Worm (Caenorhabditis elegans) whole organism, late embryonic: ENCODE measurements around the gene irld-17.

Experiments
- C08G9.2 ChIP-seq: sonication (generic microtip); optimal IDR thresholded peaks from 2 replicates; lab custom pipeline; 2016; ENCODE audit warnings: mild to moderate bottlenecking, missing genetic modification characterization, moderate library complexity, missing compliant biosample characterization
- C38D4.7 ChIP-seq: fragments of 200-800 bp; sonication (Bioruptor generic); optimal IDR thresholded peaks from 2 replicates; lab custom pipeline; 2018; ENCODE audit warnings: mild to moderate bottlenecking, missing genetic modification characterization, moderate library complexity, missing compliant biosample characterization
- K02D7.2 ChIP-seq: sonication (generic microtip); optimal IDR thresholded peaks from 2 replicates; lab custom pipeline; 2017; ENCODE audit warnings: mild to moderate bottlenecking, missing genetic modification characterization, missing compliant biosample characterization
- ceh-19 ChIP-seq: fragments of 200-800 bp; sonication (Bioruptor generic); optimal IDR thresholded peaks from 2 replicates; lab custom pipeline; 2018; ENCODE audit warnings: mild to moderate bottlenecking, missing genetic modification characterization, missing compliant biosample characterization
- ceh-2 ChIP-seq: sonication (generic microtip); optimal IDR thresholded peaks from 2 replicates; lab custom pipeline; 2016; ENCODE audit warnings: missing genotype, missing genetic modification characterization, missing compliant biosample characterization
- ceh-24 ChIP-seq: sonication (generic microtip); optimal IDR thresholded peaks from 2 replicates; lab custom pipeline; 2016; ENCODE audit warnings: mild to moderate bottlenecking, missing genetic modification characterization, missing compliant biosample characterization
- ceh-45 ChIP-seq: fragments of 200-800 bp; sonication (Bioruptor generic); IDR thresholded peaks from 2 replicates; pipeline ENCODE4 v1.3.6; 2022; ENCODE audit warnings: missing genetic modification reagents, missing genetic modification characterization, missing compliant biosample characterization
- ceh-48 ChIP-seq: sonication (generic microtip); optimal IDR thresholded peaks from 2 replicates; lab custom pipeline; 2016; ENCODE audit warnings: missing genetic modification characterization, inconsistent platforms, missing compliant biosample characterization
- ceh-6 ChIP-seq: fragments of 200-800 bp; sonication (Bioruptor generic); optimal IDR thresholded peaks from 2 replicates; lab custom pipeline; 2018; ENCODE audit warnings: mild to moderate bottlenecking, missing genetic modification characterization, missing compliant biosample characterization
- elt-2 ChIP-seq: sonication (generic microtip); optimal IDR thresholded peaks from 2 replicates; lab custom pipeline; 2016; ENCODE audit warnings: missing genetic modification reagents, missing genetic modification characterization, missing compliant biosample characterization
- elt-4 ChIP-seq: sonication (generic microtip); optimal IDR thresholded peaks from 2 replicates; lab custom pipeline; 2016; ENCODE audit warnings: missing genetic modification characterization, missing compliant biosample characterization
- eyg-1 ChIP-seq: sonication (generic microtip); optimal IDR thresholded peaks from 2 replicates; lab custom pipeline; 2016; ENCODE audit warnings: missing genotype, missing genetic modification characterization, missing compliant biosample characterization
- fax-1 ChIP-seq: sonication (generic microtip); optimal IDR thresholded peaks from 2 replicates; lab custom pipeline; 2016; ENCODE audit warnings: missing genotype, missing genetic modification characterization, missing compliant biosample characterization
- fkh-10 ChIP-seq: fragments of 150-350 bp; optimal IDR thresholded peaks from 2 replicates; lab custom pipeline; 2014; ENCODE audit warnings: missing biosample characterization, missing genetic modification reagents, missing genetic modification characterization
- fkh-6 ChIP-seq: sonication (generic microtip); optimal IDR thresholded peaks from 2 replicates; lab custom pipeline; 2016; ENCODE audit warnings: missing genetic modification characterization, missing compliant biosample characterization
- gmeb-2 ChIP-seq: sonication (generic microtip); optimal IDR thresholded peaks from 2 replicates; lab custom pipeline; 2016; ENCODE audit warnings: missing genetic modification characterization, inconsistent platforms, missing compliant biosample characterization
- hlh-15 ChIP-seq: sonication (generic microtip); optimal IDR thresholded peaks from 2 replicates; lab custom pipeline; 2016; ENCODE audit warnings: missing genetic modification characterization, missing compliant biosample characterization
- hlh-30 ChIP-seq: sonication (generic microtip); optimal IDR thresholded peaks from 2 replicates; lab custom pipeline; 2017; ENCODE audit warnings: antibody characterized with exemption, missing genetic modification characterization, missing compliant biosample characterization; ENCODE audit not compliant: insufficient read depth
- lim-6 ChIP-seq: sonication (generic microtip); optimal IDR thresholded peaks from 2 replicates; lab custom pipeline; 2016; ENCODE audit warnings: missing genetic modification characterization, missing compliant biosample characterization
- lin-11 ChIP-seq: fragments of 200-800 bp; sonication (Bioruptor generic); optimal IDR thresholded peaks from 2 replicates; lab custom pipeline; 2018; ENCODE audit warnings: mild to moderate bottlenecking, missing genetic modification characterization, missing compliant biosample characterization
- nfya-1 ChIP-seq: sonication (generic microtip); optimal IDR thresholded peaks from 2 replicates; lab custom pipeline; 2017; ENCODE audit warnings: missing genetic modification characterization, mild to moderate bottlenecking, missing compliant biosample characterization, antibody characterized with exemption, moderate library complexity
- nhr-11 ChIP-seq: fragments of 150-350 bp; optimal IDR thresholded peaks from 2 replicates; lab custom pipeline; 2014; ENCODE audit warnings: missing biosample characterization, missing genetic modification characterization
- nhr-232 ChIP-seq: sonication (generic microtip); optimal IDR thresholded peaks from 2 replicates; lab custom pipeline; 2016; ENCODE audit warnings: missing genetic modification characterization, missing compliant biosample characterization
- npax-4 ChIP-seq: sonication (generic microtip); optimal IDR thresholded peaks from 2 replicates; lab custom pipeline; 2016; ENCODE audit warnings: missing genetic modification characterization, missing compliant biosample characterization
- odd-2 ChIP-seq: sonication (generic microtip); optimal IDR thresholded peaks from 2 replicates; lab custom pipeline; 2017; ENCODE audit warnings: antibody characterized with exemption, mild to moderate bottlenecking, missing genetic modification characterization, missing compliant biosample characterization
- pat-9 ChIP-seq: fragments of 200-800 bp; sonication (Bioruptor generic); optimal IDR thresholded peaks from 2 replicates; lab custom pipeline; 2018; ENCODE audit warnings: mild to moderate bottlenecking, missing genetic modification characterization, moderate library complexity, missing compliant biosample characterization
- pha-2 ChIP-seq: sonication (generic microtip); optimal IDR thresholded peaks from 2 replicates; lab custom pipeline; 2017; ENCODE audit warnings: mild to moderate bottlenecking, missing genetic modification characterization, missing compliant biosample characterization
- pha-4 ChIP-seq: fragments of 150-350 bp; optimal IDR thresholded peaks from 2 replicates; lab custom pipeline; 2018; ENCODE audit warnings: missing biosample characterization, missing genetic modification reagents, missing genetic modification characterization
- pqm-1 ChIP-seq: sonication (generic microtip); optimal IDR thresholded peaks from 2 replicates; lab custom pipeline; 2016; ENCODE audit warnings: missing genetic modification characterization, missing compliant biosample characterization
- pros-1 ChIP-seq: fragments of 150-350 bp; optimal IDR thresholded peaks from 2 replicates; lab custom pipeline; 2014; ENCODE audit warnings: missing biosample characterization, missing genetic modification reagents, missing genetic modification characterization
- ref-2 ChIP-seq: sonication (generic microtip); optimal IDR thresholded peaks from 2 replicates; lab custom pipeline; 2016; ENCODE audit warnings: missing genetic modification characterization, missing compliant biosample characterization
- rnt-1 ChIP-seq: sonication (generic microtip); optimal IDR thresholded peaks from 2 replicates; lab custom pipeline; 2016; ENCODE audit warnings: missing genetic modification characterization, missing compliant biosample characterization
- sdc-2 ChIP-seq: sonication (generic microtip); optimal IDR thresholded peaks from 2 replicates; lab custom pipeline; 2016; ENCODE audit warnings: missing genotype, missing genetic modification characterization, missing compliant biosample characterization
- syd-9 ChIP-seq: sonication (generic microtip); optimal IDR thresholded peaks from 2 replicates; lab custom pipeline; 2016; ENCODE audit warnings: mild to moderate bottlenecking, missing genetic modification characterization, moderate library complexity, missing compliant biosample characterization
- ttx-3 ChIP-seq: sonication (generic microtip); optimal IDR thresholded peaks from 2 replicates; lab custom pipeline; 2016; ENCODE audit warnings: missing genetic modification reagents, missing genetic modification characterization, missing compliant biosample characterization
- unc-3 ChIP-seq, 2 experiments: fragments of 200-800 bp in 1 of 2; sonication (Bioruptor generic) in 1 of 2; sonication (generic microtip) in 1 of 2; conservative IDR thresholded peaks in 1 of 2; optimal IDR thresholded peaks in 1 of 2; 2 replicates each; pipeline versions ENCODE4 v1.3.6 to Lab custom; 2016 to 2022; ENCODE audit warnings: missing compliant biosample characterization in 2 of 2, missing genetic modification characterization in 2 of 2, missing genetic modification reagents in 1 of 2
- unc-42 ChIP-seq: sonication (generic microtip); optimal IDR thresholded peaks from 2 replicates; lab custom pipeline; 2016; ENCODE audit warnings: missing genotype, missing genetic modification characterization, missing compliant biosample characterization
- unc-86 ChIP-seq: sonication (generic microtip); optimal IDR thresholded peaks from 2 replicates; lab custom pipeline; 2016; ENCODE audit warnings: missing genetic modification characterization, missing compliant biosample characterization
- zip-5 ChIP-seq: sonication (generic microtip); optimal IDR thresholded peaks from 2 replicates; lab custom pipeline; 2016; ENCODE audit warnings: missing genetic modification characterization, missing compliant biosample characterization
- ztf-16 ChIP-seq: sonication (generic microtip); optimal IDR thresholded peaks from 2 replicates; lab custom pipeline; 2017; ENCODE audit warnings: missing genetic modification characterization, missing compliant biosample characterization

irld-17 gene

DNA sequence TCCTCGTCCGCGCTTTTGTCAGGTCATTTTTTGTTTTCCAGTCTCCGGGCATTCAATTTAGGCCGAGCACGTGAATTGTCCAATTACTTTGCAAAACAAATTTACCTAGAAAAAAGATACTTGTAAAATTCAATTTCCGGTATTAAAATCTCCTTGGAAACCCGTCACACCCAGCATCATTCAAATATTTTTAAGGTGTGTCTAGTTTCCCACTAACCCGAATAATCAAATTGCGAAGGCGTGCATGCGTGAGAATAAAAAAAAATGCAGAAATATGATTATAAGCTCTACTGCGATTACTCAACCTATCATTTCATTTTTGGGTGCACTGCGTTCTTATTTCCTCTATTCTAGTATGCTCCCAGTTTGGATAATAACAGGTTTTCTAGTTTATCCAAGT, 23.0 kb downstream of the irld-17 start, which contains the start of gene irld-11:
irld-11 (plus strand) TSS at position 301 of the 400 bp plus-strand sequence.
- TF ChIP-seq C38D4.7 (GFP tag; lab: Kevin White, UChicago) (no peak), unc-42 (tag; lab: Kevin White, UChicago) (peak; percentile 17), pros-1 (no peak), gmeb-2 (tag; lab: Kevin White, UChicago) (no peak)
- TF ChIP-seq, all 69 proteins: peak for 1

DNA sequence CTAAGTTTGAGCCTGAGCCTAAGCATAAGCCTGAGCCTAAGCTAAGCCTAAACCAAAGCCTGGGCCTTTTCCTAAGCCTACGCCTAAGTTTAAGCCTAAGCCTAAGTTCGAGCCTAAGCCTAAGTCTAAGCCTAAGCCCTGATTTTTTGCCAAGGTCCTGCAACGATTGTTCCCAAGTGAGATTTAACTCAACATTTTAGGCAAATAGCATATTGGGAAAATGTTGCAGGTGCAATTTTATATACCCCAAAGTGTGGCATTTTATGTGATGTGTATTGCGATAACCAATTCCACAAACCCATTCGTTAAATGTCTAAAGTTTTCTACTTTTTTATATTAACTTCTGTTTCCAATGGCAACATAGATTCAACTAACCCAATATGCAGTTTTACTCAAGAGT, 30.5 kb downstream of the irld-17 start, which contains the start of gene irld-40:
irld-40 (plus strand) TSS at position 301 of the 400 bp plus-strand sequence.
- TF ChIP-seq lin-11 (tag; lab: Kevin White, UChicago): no peak
- TF ChIP-seq nhr-11 (tag; lab: Kevin White, UChicago): no peak
- no peak for TF ChIP-seq fkh-6 (tag; lab: Kevin White, UChicago)
- TF ChIP-seq elt-4 (tag; lab: Kevin White, UChicago): no peak
- no peak for TF ChIP-seq unc-42 (tag; lab: Kevin White, UChicago)
- no peak for TF ChIP-seq lim-6
- TF ChIP-seq odd-2 (tag; lab: Kevin White, UChicago): no peak
- no peak for TF ChIP-seq ttx-3 (tag; lab: Kevin White, UChicago)
- no peak for TF ChIP-seq ceh-2 (tag; lab: Kevin White, UChicago)
- no peak for TF ChIP-seq ceh-45 (GFP tag; lab: Robert Waterston, UW)
- no peak for TF ChIP-seq npax-4 (tag; lab: Kevin White, UChicago)

DNA sequence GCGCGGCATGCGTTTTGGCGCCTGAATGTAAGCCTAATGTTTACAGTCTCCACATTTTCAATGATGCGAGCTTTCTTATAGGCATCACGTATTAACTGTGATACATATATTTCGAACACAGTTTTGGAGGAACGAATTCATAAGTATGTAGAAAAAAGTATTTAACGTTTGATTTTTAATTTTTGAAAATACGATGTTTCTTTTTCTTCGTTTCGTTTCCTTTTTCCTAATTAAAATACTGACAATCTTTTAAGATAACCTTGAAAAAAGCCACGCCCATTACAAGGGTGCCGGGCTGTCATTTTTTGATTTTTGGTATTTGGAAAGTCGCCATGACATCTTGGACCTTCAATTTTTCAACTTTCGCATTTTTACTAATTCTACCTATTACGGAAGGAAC, 33.1 kb downstream of the irld-17 start, which contains the start of gene K04F1.9:
K04F1.9 (plus strand) TSS at position 301 of the 400 bp plus-strand sequence.
- TF ChIP-seq sdc-2: no peak
- no peak for TF ChIP-seq ztf-16 (tag; lab: Kevin White, UChicago)
- TF ChIP-seq zip-5 (tag; lab: Kevin White, UChicago): no peak
- TF ChIP-seq elt-4 (tag; lab: Kevin White, UChicago): no peak
- no peak for TF ChIP-seq pqm-1 (tag; lab: Kevin White, UChicago)
- no peak for TF ChIP-seq ceh-48 (tag; lab: Kevin White, UChicago)
- TF ChIP-seq lim-6: no peak
- no peak for TF ChIP-seq pha-2
- TF ChIP-seq unc-3 (GFP tag; conservative IDR thresholded peaks at IDR 0.05; lab: Robert Waterston, UW): no peak
- TF ChIP-seq unc-3 (tag; optimal IDR thresholded peaks at IDR 0.05; lab: Kevin White, UChicago): no peak
- TF ChIP-seq unc-42 (tag; lab: Kevin White, UChicago): no peak
- TF ChIP-seq gmeb-2 (tag; lab: Kevin White, UChicago): no peak
- no peak for TF ChIP-seq ceh-19 (GFP tag; lab: Kevin White, UChicago)
- TF ChIP-seq hlh-15: no peak
- no peak for TF ChIP-seq nfya-1 (tag; lab: Kevin White, UChicago)
- no peak for TF ChIP-seq pat-9 (tag; lab: Kevin White, UChicago)
- no peak for TF ChIP-seq syd-9 (tag; lab: Kevin White, UChicago)
- TF ChIP-seq fax-1 (tag; lab: Kevin White, UChicago): no peak
- TF ChIP-seq ceh-24: no peak
- TF ChIP-seq ttx-3 (tag; lab: Kevin White, UChicago): no peak
- no peak for TF ChIP-seq eyg-1

DNA sequence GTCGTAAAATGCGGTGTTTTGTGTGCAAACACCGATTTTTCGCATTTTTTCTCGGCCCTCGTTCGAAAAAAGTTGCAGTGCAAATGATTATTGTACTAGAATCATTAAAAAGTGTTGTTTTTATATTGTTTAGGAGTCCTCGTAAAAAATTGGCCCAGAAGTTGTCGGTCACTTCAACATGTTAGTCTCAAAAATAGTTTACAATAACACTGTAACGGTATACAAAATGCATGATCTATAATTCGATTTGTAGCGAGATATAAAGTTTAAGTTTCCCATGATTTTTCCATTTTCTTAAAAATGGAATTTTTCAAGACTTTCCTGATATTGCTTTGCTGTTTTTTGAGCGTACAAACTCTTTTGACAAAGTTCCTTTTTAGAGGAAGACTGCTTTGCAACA, 35.1 kb downstream of the irld-17 start, which contains the start of gene K04F1.8:
K04F1.8 (plus strand) TSS at position 301 of the 400 bp plus-strand sequence.
- TF ChIP-seq hlh-30 (tag; lab: Kevin White, UChicago) (no peak), lim-6 (no peak), rnt-1 (no peak), ceh-6 (GFP tag; lab: Kevin White, UChicago) (no peak), K02D7.2 (tag; lab: Kevin White, UChicago) (no peak), nhr-232 (tag; lab: Kevin White, UChicago) (no peak), ceh-19 (GFP tag; lab: Kevin White, UChicago) (no peak), ref-2 (tag; lab: Kevin White, UChicago) (no peak), C08G9.2 (tag; lab: Kevin White, UChicago) (no peak), unc-86 (tag; lab: Kevin White, UChicago) (no peak), fkh-10 (GFP tag; lab: Kevin White, UChicago) (no peak), elt-2 (tag; lab: Kevin White, UChicago) (no peak), elt-4 (tag; lab: Kevin White, UChicago) (no peak), ttx-3 (tag; lab: Kevin White, UChicago) (no peak), pha-4 (tag; lab: Kevin White, UChicago) (no peak)
